Worm (Caenorhabditis elegans): ENCODE data around the gene oac-39.

Gene oac-39

ce11 chrV:242518-242917 is 9.0 kb downstream of the oac-39 start, which contains the start of gene R02C2.7:
R02C2.7 (minus strand) TSS chrV:242618.
- TF ChIP-seq mdl-1 (tag; optimal IDR thresholded peaks at IDR 0.05) (no peak), egl-27 (tag; optimal IDR thresholded peaks at IDR 0.05) (no peak), ceh-82 (tag; optimal IDR thresholded peaks at IDR 0.05) (no peak), ceh-16 (tag; optimal IDR thresholded peaks at IDR 0.05) (no peak), daf-12 (tag; optimal IDR thresholded peaks at IDR 0.05) (no peak), R02D3.7 (tag; optimal IDR thresholded peaks at IDR 0.05) (no peak), egl-5 (tag; optimal IDR thresholded peaks at IDR 0.05) (no peak), ztf-11 (tag; optimal IDR thresholded peaks at IDR 0.05) (no peak), nhr-67 (tag; optimal IDR thresholded peaks at IDR 0.05) (no peak), tbx-2 (tag; optimal IDR thresholded peaks at IDR 0.05) (no peak), nfya-1 (tag; optimal IDR thresholded peaks at IDR 0.05; ENCODE audit: insufficient read depth) (no peak)

ce11 chrV:240287-240686 is 11.3 kb downstream of the oac-39 start, which contains the start of gene txt-2:
txt-2 (minus strand) TSS chrV:240500.
- no peak for TF ChIP-seq eor-1 (tag; optimal IDR thresholded peaks at IDR 0.05)
- no peak for TF ChIP-seq ceh-16 (tag; optimal IDR thresholded peaks at IDR 0.05)
- no peak for TF ChIP-seq lin-39 (tag; optimal IDR thresholded peaks at IDR 0.05)
- TF ChIP-seq nhr-237 (tag; optimal IDR thresholded peaks at IDR 0.05): no peak
- no peak for TF ChIP-seq nhr-43 (tag; optimal IDR thresholded peaks at IDR 0.05; ENCODE audit: poor library complexity, severe bottlenecking)
- TF ChIP-seq mdl-1 (tag; optimal IDR thresholded peaks at IDR 0.05): no peak
- TF ChIP-seq zag-1 (tag; optimal IDR thresholded peaks at IDR 0.05): no peak
- TF ChIP-seq pha-4 (tag; optimal IDR thresholded peaks at IDR 0.05): no peak
- TF ChIP-seq ztf-4 (tag; optimal IDR thresholded peaks at IDR 0.05): no peak
- TF ChIP-seq pqm-1 (tag; optimal IDR thresholded peaks at IDR 0.05): no peak
- TF ChIP-seq tbx-2 (tag; optimal IDR thresholded peaks at IDR 0.05): no peak
- no peak for TF ChIP-seq elt-3 (tag; optimal IDR thresholded peaks at IDR 0.05)
- no peak for TF ChIP-seq mml-1 (tag; optimal IDR thresholded peaks at IDR 0.05)
- TF ChIP-seq ceh-9 (tag; optimal IDR thresholded peaks at IDR 0.05): no peak

ce11 chrV:238094-238493 is 13.5 kb downstream of the oac-39 start, which contains the start of gene R02C2.1:
R02C2.1 (minus strand) TSS chrV:238194.
- TF ChIP-seq nhr-77 (tag; optimal IDR thresholded peaks at IDR 0.05) (no peak), egl-5 (tag; optimal IDR thresholded peaks at IDR 0.05) (no peak), daf-12 (tag; optimal IDR thresholded peaks at IDR 0.05) (no peak), mml-1 (tag; optimal IDR thresholded peaks at IDR 0.05) (no peak), ceh-28 (tag; optimal IDR thresholded peaks at IDR 0.05) (no peak), nhr-67 (tag; optimal IDR thresholded peaks at IDR 0.05) (no peak), lin-15B (tag; optimal IDR thresholded peaks at IDR 0.05) (no peak), ztf-4 (tag; optimal IDR thresholded peaks at IDR 0.05) (no peak), R02D3.7 (tag; optimal IDR thresholded peaks at IDR 0.05) (no peak)

- TF ChIP-seq R02D3.7 (tag; optimal IDR thresholded peaks at IDR 0.05) (no peak), elt-2 (tag; optimal IDR thresholded peaks at IDR 0.05) (no peak), eor-1 (tag; optimal IDR thresholded peaks at IDR 0.05) (no peak), ceh-16 (tag; optimal IDR thresholded peaks at IDR 0.05) (no peak), nhr-12 (tag; optimal IDR thresholded peaks at IDR 0.05) (no peak), elt-3 (tag; optimal IDR thresholded peaks at IDR 0.05) (no peak)
These were observed 14.5 kb downstream of the oac-39 start for ce11 chrV:237012-237411.

- no peak for TF ChIP-seq jun-1 (tag; optimal IDR thresholded peaks at IDR 0.05)
- TF ChIP-seq nhr-25 (tag; optimal IDR thresholded peaks at IDR 0.05): no peak
- TF ChIP-seq skn-1 (tag; optimal IDR thresholded peaks at IDR 0.05): no peak
- TF ChIP-seq nhr-43 (tag; optimal IDR thresholded peaks at IDR 0.05; ENCODE audit: poor library complexity, severe bottlenecking): no peak
- no peak for TF ChIP-seq nhr-28 (tag; optimal IDR thresholded peaks at IDR 0.05)
- no peak for TF ChIP-seq mdl-1 (tag; optimal IDR thresholded peaks at IDR 0.05)
- TF ChIP-seq lsy-12 (tag; optimal IDR thresholded peaks at IDR 0.05): no peak
- TF ChIP-seq unc-62 (GFP tag; optimal IDR thresholded peaks at IDR 0.05): no peak
- TF ChIP-seq nhr-67 (tag; optimal IDR thresholded peaks at IDR 0.05): no peak
- no peak for TF ChIP-seq ZK546.5 (tag; optimal IDR thresholded peaks at IDR 0.05)
- TF ChIP-seq ztf-11 (tag; optimal IDR thresholded peaks at IDR 0.05): no peak
- no peak for TF ChIP-seq ama-1 (optimal IDR thresholded peaks at IDR 0.05)
- no peak for TF ChIP-seq fos-1 (tag; optimal IDR thresholded peaks at IDR 0.05)
- TF ChIP-seq ceh-28 (tag; optimal IDR thresholded peaks at IDR 0.05): no peak
These were observed 17.0 kb downstream of the oac-39 start, which contains the start of gene kin-33 for ce11 chrV:234572-234971. kin-33 (minus strand) TSS chrV:234672.

Data from whole organism, L3 larva.